Worm (Caenorhabditis elegans): ENCODE results near the gene memi-1.

Gene memi-1

ce11 chrIV:4802494-4802893 lies 42.3 kb upstream of the memi-1 start, which contains the start of gene dpf-7:
dpf-7 (minus strand) TSS chrIV:4802594.
- TF ChIP-seq snpc-3.4 (tag; optimal IDR thresholded peaks at IDR 0.05) = no peak
- no peak for TF ChIP-seq zim-3 (tag; optimal IDR thresholded peaks at IDR 0.05)
- TF ChIP-seq F39B2.1 (GFP tag; IDR thresholded peaks at IDR 0.05) = no peak
- TF ChIP-seq F57C9.4 (tag; optimal IDR thresholded peaks at IDR 0.05) = no peak
- TF ChIP-seq ceh-27 (GFP tag; optimal IDR thresholded peaks at IDR 0.05) = no peak
- TF ChIP-seq snpc-1.3 (tag; optimal IDR thresholded peaks at IDR 0.05; ENCODE audit: insufficient read depth) = no peak
- TF ChIP-seq ceh-100 (GFP tag; IDR thresholded peaks at IDR 0.05) = no peak
- TF ChIP-seq pha-4 (tag; optimal IDR thresholded peaks at IDR 0.05) = no peak
- no peak for TF ChIP-seq ztf-6 (GFP tag; IDR thresholded peaks at IDR 0.05)
- no peak for TF ChIP-seq atf-7 (tag; optimal IDR thresholded peaks at IDR 0.05)
- no peak for TF ChIP-seq ztf-28 (GFP tag; IDR thresholded peaks at IDR 0.05)
- TF ChIP-seq sea-2 (GFP tag; IDR thresholded peaks at IDR 0.05) = no peak

- TF ChIP-seq mel-28 (tag; optimal IDR thresholded peaks at IDR 0.05; ENCODE audit: borderline replicate concordance) = no peak
- TF ChIP-seq ekl-4 (GFP tag; IDR thresholded peaks at IDR 0.05) = no peak
- peak; percentile 15 for TF ChIP-seq snpc-4 (GFP tag; optimal IDR thresholded peaks at IDR 0.05)
- TF ChIP-seq snpc-4 (tag; optimal IDR thresholded peaks at IDR 0.05) = peak in 2 of 4 experiments; percentile 6 to 58
- TF ChIP-seq nhr-179 (tag; optimal IDR thresholded peaks at IDR 0.05) = no peak
- no peak for TF ChIP-seq attf-6 (GFP tag; IDR thresholded peaks at IDR 0.05)
- TF ChIP-seq hrde-1 (tag; optimal IDR thresholded peaks at IDR 0.05; ENCODE audit: borderline replicate concordance) = no peak
- TF ChIP-seq K11D2.4 (GFP tag; IDR thresholded peaks at IDR 0.05) = no peak
- TF ChIP-seq sptf-2 (GFP tag; optimal IDR thresholded peaks at IDR 0.05) = no peak
- no peak for TF ChIP-seq tbp1 (GFP tag; optimal IDR thresholded peaks at IDR 0.05)
- TF ChIP-seq snpc-3.4 (tag; optimal IDR thresholded peaks at IDR 0.05) = peak; percentile 27
- TF ChIP-seq let-607 (tag; optimal IDR thresholded peaks at IDR 0.05) = no peak
- peak; percentile 3 for TF ChIP-seq lin-40 (tag; optimal IDR thresholded peaks at IDR 0.05)
- TF ChIP-seq madf-10 (tag; optimal IDR thresholded peaks at IDR 0.05) = no peak
- TF ChIP-seq F10E7.11 (tag; optimal IDR thresholded peaks at IDR 0.05) = no peak
- TF ChIP-seq C06A6.2 (GFP tag; conservative IDR thresholded peaks at IDR 0.05) = no peak
- TF ChIP-seq F52B5.7 (tag; optimal IDR thresholded peaks at IDR 0.05) = no peak
- no peak for TF ChIP-seq ztf-6 (GFP tag; IDR thresholded peaks at IDR 0.05)
- no peak for TF ChIP-seq lir-1 (GFP tag; conservative IDR thresholded peaks at IDR 0.05)
- TF ChIP-seq ama-1 (optimal IDR thresholded peaks at IDR 0.05) = no peak
- peak in 1 of 2 experiments; percentile 44 for TF ChIP-seq ama-1 (GFP tag; optimal IDR thresholded peaks at IDR 0.05)
- no peak for TF ChIP-seq rcor-1 (GFP tag; IDR thresholded peaks at IDR 0.05)
- TF ChIP-seq xnd-1 (tag; optimal IDR thresholded peaks at IDR 0.05) = no peak
- TF ChIP-seq ztf-22 (GFP tag; optimal IDR thresholded peaks at IDR 0.05) = no peak
- no peak for TF ChIP-seq lin-26 (GFP tag; IDR thresholded peaks at IDR 0.05)
- TF ChIP-seq hlh-12 (tag; optimal IDR thresholded peaks at IDR 0.05) = no peak
- TF ChIP-seq die-1 (tag; optimal IDR thresholded peaks at IDR 0.05) = no peak
- TF ChIP-seq D2030.7 (GFP tag; IDR thresholded peaks at IDR 0.05) = no peak
- no peak for TF ChIP-seq athp-1 (tag; optimal IDR thresholded peaks at IDR 0.05)
- TF ChIP-seq K12H6.12 (tag; optimal IDR thresholded peaks at IDR 0.05) = no peak
- TF ChIP-seq cebp-2 (GFP tag; IDR thresholded peaks at IDR 0.05) = no peak
- no peak for TF ChIP-seq unc-62 (GFP tag; optimal IDR thresholded peaks at IDR 0.05)
- TF ChIP-seq lsl-1 (GFP tag; optimal IDR thresholded peaks at IDR 0.05) = no peak
- no peak for TF ChIP-seq ceh-100 (GFP tag; IDR thresholded peaks at IDR 0.05)
- TF ChIP-seq akir-1 (GFP tag; optimal IDR thresholded peaks at IDR 0.05) = no peak
- peak; percentile 79 for TF ChIP-seq mcd-1 (GFP tag; IDR thresholded peaks at IDR 0.05)
- TF ChIP-seq lin-54 (GFP tag; optimal IDR thresholded peaks at IDR 0.05) = no peak
- TF ChIP-seq mes-4 (tag; optimal IDR thresholded peaks at IDR 0.05) = no peak
- no peak for TF ChIP-seq F55B11.4 (tag; optimal IDR thresholded peaks at IDR 0.05; ENCODE audit: borderline replicate concordance, insufficient read depth)
Observed at ce11 chrIV:4799114-4799513, 38.9 kb upstream of the memi-1 start, which contains the start of gene eor-1. eor-1 (minus strand) TSS chrIV:4799178.

Measured in whole organism, young adult.